Worm (Caenorhabditis elegans) whole organism, L3 larva: Measurements from ENCODE around the gene twk-16.
A peak's percentile ranks its signal among the peaks of the same experiment; 100 is the strongest.

ENCODE experiments used
- R02D3.7 ChIP-seq: fragments of 150-350 bp; optimal IDR thresholded peaks from 2 replicates; lab custom pipeline; 2014; ENCODE audit warnings: missing biosample characterization, missing genetic modification characterization
- ZK546.5 ChIP-seq: sonication (generic microtip); optimal IDR thresholded peaks from 2 replicates; lab custom pipeline; 2017; ENCODE audit warnings: missing biosample characterization, missing genetic modification characterization
- ama-1 ChIP-seq: fragments of 150-350 bp; optimal IDR thresholded peaks from 2 replicates; lab custom pipeline; 2018
- ceh-16 ChIP-seq: sonication (generic microtip); optimal IDR thresholded peaks from 2 replicates; lab custom pipeline; 2017; ENCODE audit warnings: missing biosample characterization, missing genetic modification characterization
- ceh-28 ChIP-seq: fragments of 150-350 bp; optimal IDR thresholded peaks from 2 replicates; lab custom pipeline; 2014; ENCODE audit warnings: missing biosample characterization, missing genetic modification reagents, missing genetic modification characterization
- ceh-82 ChIP-seq: fragments of 150-350 bp; optimal IDR thresholded peaks from 2 replicates; lab custom pipeline; 2014; ENCODE audit warnings: missing biosample characterization, missing genetic modification characterization
- ceh-9 ChIP-seq: sonication (generic microtip); optimal IDR thresholded peaks from 2 replicates; lab custom pipeline; 2018; ENCODE audit warnings: missing biosample characterization, missing genetic modification characterization
- daf-12 ChIP-seq: fragments of 150-350 bp; optimal IDR thresholded peaks from 2 replicates; lab custom pipeline; 2014; ENCODE audit warnings: missing biosample characterization, missing genetic modification reagents, missing genetic modification characterization
- egl-27 ChIP-seq: sonication (generic microtip); optimal IDR thresholded peaks from 4 replicates; lab custom pipeline; 2017; ENCODE audit warnings: missing biosample characterization, missing genetic modification reagents, missing genetic modification characterization
- elt-1 ChIP-seq: fragments of 150-350 bp; optimal IDR thresholded peaks from 2 replicates; lab custom pipeline; 2014; ENCODE audit warnings: missing biosample characterization, missing genetic modification characterization
- elt-2 ChIP-seq: sonication (generic microtip); optimal IDR thresholded peaks from 2 replicates; lab custom pipeline; 2016; ENCODE audit warnings: missing genetic modification reagents, mild to moderate bottlenecking, missing genetic modification characterization, missing compliant biosample characterization
- eor-1 ChIP-seq, 2 experiments: fragments of 150-350 bp; optimal IDR thresholded peaks; 2 replicates each; lab custom pipeline; 2014 to 2018; ENCODE audit warnings: missing biosample characterization in 2 of 2, missing genetic modification characterization in 2 of 2
- fkh-10 ChIP-seq: sonication (generic microtip); optimal IDR thresholded peaks from 2 replicates; lab custom pipeline; 2017; ENCODE audit warnings: missing biosample characterization, missing genetic modification reagents, missing genetic modification characterization
- fkh-2 ChIP-seq: fragments of 150-350 bp; optimal IDR thresholded peaks from 2 replicates; lab custom pipeline; 2014; ENCODE audit warnings: missing biosample characterization, missing genetic modification reagents, missing genetic modification characterization
- jun-1 ChIP-seq: fragments of 150-350 bp; optimal IDR thresholded peaks from 2 replicates; lab custom pipeline; 2014; ENCODE audit warnings: missing biosample characterization, missing genetic modification reagents, missing genetic modification characterization
- lin-15B ChIP-seq: fragments of 150-350 bp; optimal IDR thresholded peaks from 2 replicates; lab custom pipeline; 2014; ENCODE audit warnings: missing biosample characterization, missing genetic modification characterization
- lsy-12 ChIP-seq: sonication (generic microtip); optimal IDR thresholded peaks from 2 replicates; lab custom pipeline; 2016; ENCODE audit warnings: mild to moderate bottlenecking, missing genetic modification characterization, missing compliant biosample characterization
- mdl-1 ChIP-seq: fragments of 150-350 bp; optimal IDR thresholded peaks from 2 replicates; lab custom pipeline; 2014; ENCODE audit warnings: missing biosample characterization, missing genetic modification characterization
- nhr-12 ChIP-seq: fragments of 150-350 bp; optimal IDR thresholded peaks from 2 replicates; lab custom pipeline; 2014; ENCODE audit warnings: missing biosample characterization, missing genetic modification characterization
- nhr-23 ChIP-seq: fragments of 150-350 bp; optimal IDR thresholded peaks from 2 replicates; lab custom pipeline; 2014; ENCODE audit warnings: missing biosample characterization, missing genetic modification reagents, missing genetic modification characterization
- nhr-237 ChIP-seq: fragments of 150-350 bp; optimal IDR thresholded peaks from 2 replicates; lab custom pipeline; 2014; ENCODE audit warnings: missing biosample characterization, missing genetic modification characterization
- nhr-28 ChIP-seq: fragments of 150-350 bp; optimal IDR thresholded peaks from 2 replicates; lab custom pipeline; 2014; ENCODE audit warnings: missing biosample characterization, missing genetic modification characterization
- nhr-43 ChIP-seq: sonication (generic microtip); optimal IDR thresholded peaks from 2 replicates; lab custom pipeline; 2016; ENCODE audit warnings: mild to moderate bottlenecking, missing genetic modification characterization, missing compliant biosample characterization; ENCODE audit not compliant: poor library complexity, severe bottlenecking
- nhr-67 ChIP-seq: fragments of 150-350 bp; optimal IDR thresholded peaks from 2 replicates; lab custom pipeline; 2014; ENCODE audit warnings: missing biosample characterization, missing genetic modification characterization
- pha-4 ChIP-seq: fragments of 150-350 bp; optimal IDR thresholded peaks from 2 replicates; lab custom pipeline; 2014; ENCODE audit warnings: missing biosample characterization, missing genetic modification reagents, missing genetic modification characterization
- pqm-1 ChIP-seq: fragments of 150-350 bp; optimal IDR thresholded peaks from 2 replicates; lab custom pipeline; 2017; ENCODE audit warnings: missing biosample characterization, missing genetic modification characterization, inconsistent platforms
- sea-2 ChIP-seq: fragments of 150-350 bp; sonication (generic microtip); optimal IDR thresholded peaks from 4 replicates; lab custom pipeline; 2014; ENCODE audit warnings: missing biosample characterization, missing genetic modification reagents, missing genetic modification characterization
- skn-1 ChIP-seq: fragments of 150-350 bp; optimal IDR thresholded peaks from 2 replicates; lab custom pipeline; 2014; ENCODE audit warnings: missing biosample characterization, missing genetic modification characterization
- unc-39 ChIP-seq: sonication (generic microtip); optimal IDR thresholded peaks from 4 replicates; lab custom pipeline; 2017; ENCODE audit warnings: missing biosample characterization, missing genetic modification characterization
- zag-1 ChIP-seq: fragments of 150-350 bp; optimal IDR thresholded peaks from 2 replicates; lab custom pipeline; 2014; ENCODE audit warnings: missing biosample characterization, missing genetic modification characterization

twk-16 gene

ce11 chrX:3051315-3051993, 29.5 kb upstream of the twk-16 start:
- TF ChIP-seq fkh-10 (GFP tag; lab: Kevin White, UChicago) (peak; percentile 84), elt-1 (no peak)

DNA sequence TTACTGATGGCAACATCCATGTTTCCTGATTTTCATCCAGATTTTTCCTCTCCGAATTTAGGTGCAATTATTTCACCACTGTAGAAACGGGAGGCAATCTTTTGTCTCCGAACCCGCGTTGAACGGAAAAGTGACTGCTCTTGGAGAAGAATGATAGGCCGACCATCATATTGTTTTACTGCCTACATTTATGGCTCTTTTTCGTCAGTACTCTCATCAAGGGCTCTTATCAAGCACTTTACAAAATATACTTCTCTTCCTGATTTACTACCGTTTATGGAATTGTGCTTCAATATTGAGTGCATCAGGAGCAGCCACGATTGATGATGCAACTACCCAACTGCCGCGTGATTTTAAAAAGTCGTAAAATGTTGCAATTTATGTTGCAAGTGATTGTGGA, 26.5 kb upstream of the twk-16 start:
- TF ChIP-seq egl-27 (no peak), sea-2 (no peak), skn-1 (tag; lab: Kevin White, UChicago) (no peak), unc-39 (tag; lab: Kevin White, UChicago) (no peak), elt-2 (tag; lab: Kevin White, UChicago) (no peak), pqm-1 (tag; lab: Kevin White, UChicago) (peak; percentile 40)

DNA sequence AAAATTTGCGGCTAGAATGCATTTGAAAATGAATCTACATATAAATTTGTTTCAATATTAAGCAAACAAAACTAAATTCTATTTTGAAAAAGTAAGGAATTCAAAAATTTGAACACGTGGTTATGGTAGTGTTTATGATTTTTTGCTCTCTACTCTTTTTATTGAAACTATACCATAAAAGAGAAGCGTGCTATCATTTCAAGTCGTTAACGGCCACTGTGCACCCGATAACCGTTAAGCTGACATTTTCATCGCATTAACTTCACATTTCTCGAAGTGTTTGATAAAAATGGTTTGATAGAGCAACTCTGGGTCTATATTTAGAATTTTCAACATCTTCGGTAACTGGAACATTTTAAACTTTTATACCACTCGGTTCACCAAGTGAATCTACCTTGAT, 26.1 kb upstream of the twk-16 start, which contains the start of gene twk-26:
Gene twk-26, minus strand, starts transcription at position 23 of the 400 bp plus-strand sequence.
- no peak for TF ChIP-seq lin-15B (tag; lab: Kevin White, UChicago)
- TF ChIP-seq elt-2 (tag; lab: Kevin White, UChicago): peak; percentile 89
- TF ChIP-seq R02D3.7 (tag; lab: Kevin White, UChicago): no peak
- peak; percentile 2 for TF ChIP-seq pha-4 (tag; lab: Kevin White, UChicago)
- TF ChIP-seq fkh-2 (tag; lab: Kevin White, UChicago): no peak
- TF ChIP-seq egl-27: no peak
- no peak for TF ChIP-seq nhr-12 (tag; lab: Kevin White, UChicago)
- TF ChIP-seq zag-1 (tag; lab: Kevin White, UChicago): no peak

- TF ChIP-seq mdl-1 (tag; lab: Kevin White, UChicago) (no peak), lsy-12 (tag; lab: Kevin White, UChicago) (no peak), nhr-43 (tag; lab: Kevin White, UChicago) (no peak), ceh-9 (no peak), R02D3.7 (tag; lab: Kevin White, UChicago) (no peak), unc-39 (tag; lab: Kevin White, UChicago) (no peak), elt-2 (tag; lab: Kevin White, UChicago) (no peak), daf-12 (tag; lab: Kevin White, UChicago) (no peak), ama-1 (lab: Kevin White, UChicago) (no peak), sea-2 (no peak)
Observed at ce11 chrX:3056098-3056497, 24.8 kb upstream of the twk-16 start.

DNA sequence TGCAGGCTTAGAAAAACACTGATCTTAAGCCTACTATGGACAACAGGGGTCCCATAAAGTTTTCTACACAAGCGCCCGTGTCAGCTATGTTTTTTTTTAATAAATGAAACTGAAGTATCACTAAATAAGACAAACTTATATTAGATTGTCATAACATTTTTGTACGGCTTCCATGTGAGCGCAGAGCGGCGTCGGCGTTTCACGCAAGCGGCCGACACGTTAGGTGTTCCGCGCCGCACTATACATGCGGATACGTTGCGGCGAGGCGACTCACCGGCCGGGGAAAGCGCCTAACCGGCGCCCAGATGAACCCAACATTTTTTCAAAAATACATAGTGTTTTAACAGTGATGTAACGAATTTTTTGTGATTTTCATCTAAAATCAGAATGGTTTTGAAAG, 23.3 kb upstream of the twk-16 start:
- no peak for TF ChIP-seq ceh-28 (tag; lab: Kevin White, UChicago)
- TF ChIP-seq sea-2: no peak
- TF ChIP-seq ZK546.5 (tag; lab: Kevin White, UChicago): no peak
- no peak for TF ChIP-seq ceh-82 (tag; lab: Kevin White, UChicago)
- TF ChIP-seq R02D3.7 (tag; lab: Kevin White, UChicago): no peak
- TF ChIP-seq unc-39 (tag; lab: Kevin White, UChicago): no peak
- no peak for TF ChIP-seq pha-4 (tag; lab: Kevin White, UChicago)
- no peak for TF ChIP-seq jun-1 (tag; lab: Kevin White, UChicago)
- TF ChIP-seq elt-2 (tag; lab: Kevin White, UChicago): no peak
- TF ChIP-seq eor-1 (tag; optimal IDR thresholded peaks at IDR 0.05; lab: Kevin White, UChicago): no peak
- no peak for TF ChIP-seq nhr-237 (tag; lab: Kevin White, UChicago)
- TF ChIP-seq skn-1 (tag; lab: Kevin White, UChicago): no peak
- no peak for TF ChIP-seq nhr-23
- no peak for TF ChIP-seq fkh-10 (GFP tag; lab: Kevin White, UChicago)
- no peak for TF ChIP-seq egl-27
- TF ChIP-seq ceh-16 (tag; lab: Kevin White, UChicago): no peak
- TF ChIP-seq lin-15B (tag; lab: Kevin White, UChicago): no peak

- TF ChIP-seq mdl-1 (tag; lab: Kevin White, UChicago) (no peak), nhr-67 (no peak), nhr-28 (no peak)
- TF ChIP-seq, all 47 proteins: peak for 0
Observed at ce11 chrX:3059299-3059698, 21.6 kb upstream of the twk-16 start, which contains the start of gene rsef-1. Gene rsef-1, minus strand, starts transcription at chrX:3059399.
